Worm (Caenorhabditis elegans): Measurements from ENCODE around the gene scl-2.

- no peak for TF ChIP-seq pha-4 (tag; optimal IDR thresholded peaks at IDR 0.05)
- no peak for TF ChIP-seq unc-55 (GFP tag; optimal IDR thresholded peaks at IDR 0.05)
- no peak for TF ChIP-seq nhr-11 (tag; optimal IDR thresholded peaks at IDR 0.05)
- TF ChIP-seq hlh-30 (tag; optimal IDR thresholded peaks at IDR 0.05; ENCODE audit: insufficient read depth), result no peak
Measured at ce11 chrIV:13095462-13095861, 38.0 kb downstream of the scl-2 start, which contains the start of gene rfc-3.

All from whole organism, late embryonic.